Fruit fly (Drosophila melanogaster): ENCODE data around the gene CG18731.
A peak's percentile ranks its signal among the peaks of the same experiment; 100 is the strongest.

Gene CG18731

dm6 chr3R:29745056-29745455, 20.2 kb downstream of the CG18731 start, which contains the start of the genes Wdr24 and IntS11 (continued):
- TF ChIP-seq CG2712 (tag; optimal IDR thresholded peaks at IDR 0.05) (peak; percentile 81), Hsf (GFP tag; optimal IDR thresholded peaks at IDR 0.05) (peak; percentile 87), seq (GFP tag; IDR thresholded peaks at IDR 0.05) (peak; percentile 69), fru (optimal IDR thresholded peaks at IDR 0.05) (no peak), CG12219 (GFP tag; optimal IDR thresholded peaks at IDR 0.05) (no peak), ttk (GFP tag; IDR thresholded peaks at IDR 0.05) (peak; percentile 94), CG4328 (GFP tag; optimal IDR thresholded peaks at IDR 0.05) (peak; percentile 47), E2f1 (GFP tag; IDR thresholded peaks at IDR 0.05) (peak; percentile 90), CG42726 (GFP tag; IDR thresholded peaks at IDR 0.05; ENCODE audit: partially characterized antibody) (no peak), CG14860 (GFP tag; IDR thresholded peaks at IDR 0.05; ENCODE audit: partially characterized antibody) (no peak), dpn (GFP tag; optimal IDR thresholded peaks at IDR 0.05) (peak; percentile 65 to 82), HmgD (GFP tag; optimal IDR thresholded peaks at IDR 0.05) (peak; percentile 32), Dll (GFP tag; IDR thresholded peaks at IDR 0.05; ENCODE audit: partially characterized antibody) (0 out of 4 replicates have a peak, but pooled peaks have one; percentile 42), CG16813 (GFP tag; IDR thresholded peaks at IDR 0.05; ENCODE audit: partially characterized antibody) (0 out of 3 replicates have a peak, but pooled peaks have one; percentile 26), Doc2 (GFP tag; IDR thresholded peaks at IDR 0.05) (peak; percentile 64), CG10543 (GFP tag; optimal IDR thresholded peaks at IDR 0.05) (no peak), Kr (GFP tag; optimal IDR thresholded peaks at IDR 0.05) (no peak), Dad (GFP tag; optimal IDR thresholded peaks at IDR 0.05) (peak; percentile 49), z (GFP tag; IDR thresholded peaks at IDR 0.05) (no peak), zfh2 (GFP tag; optimal IDR thresholded peaks at IDR 0.05) (peak; percentile 94), Ets97D (GFP tag; optimal IDR thresholded peaks at IDR 0.05) (peak; percentile 67), ERR (GFP tag; optimal IDR thresholded peaks at IDR 0.05) (peak; percentile 15), HLHmδ (GFP tag; optimal IDR thresholded peaks at IDR 0.05) (no peak), unpg (GFP tag; optimal IDR thresholded peaks at IDR 0.05) (peak; percentile 84), fd3F (GFP tag; optimal IDR thresholded peaks at IDR 0.05) (peak; percentile 88), Hey (tag; optimal IDR thresholded peaks at IDR 0.05) (no peak), gsb (GFP tag; IDR thresholded peaks at IDR 0.05) (peak; percentile 86), Aef1 (GFP tag; IDR thresholded peaks at IDR 0.05) (peak; percentile 96), Optix (GFP tag; IDR thresholded peaks at IDR 0.05) (peak; percentile 82; the same call in 2 of the 3 replicates), gcm (GFP tag; optimal IDR thresholded peaks at IDR 0.05) (no peak), CG12769 (tag; optimal IDR thresholded peaks at IDR 0.05) (no peak), sens (GFP tag) (peak; percentile 93), CG4424 (GFP tag; optimal IDR thresholded peaks at IDR 0.05) (peak; percentile 42), en (GFP tag; optimal IDR thresholded peaks at IDR 0.05) (no peak), stwl (tag; optimal IDR thresholded peaks at IDR 0.05) (peak; percentile 65), CG12236 (GFP tag; optimal IDR thresholded peaks at IDR 0.05) (no peak), BEAF-32 (GFP tag; optimal IDR thresholded peaks at IDR 0.05) (peak; percentile 54), usp (GFP tag; optimal IDR thresholded peaks at IDR 0.05) (no peak), maf-S (GFP tag; optimal IDR thresholded peaks at IDR 0.05) (peak; percentile 47), Ravus (GFP tag; IDR thresholded peaks at IDR 0.05) (peak; percentile 68), kay (GFP tag; optimal IDR thresholded peaks at IDR 0.05) (peak; percentile 54), CG12744 (GFP tag; optimal IDR thresholded peaks at IDR 0.05) (peak; percentile 63), NK7.1 (GFP tag; optimal IDR thresholded peaks at IDR 0.05) (no peak), dysf (GFP tag; IDR thresholded peaks at IDR 0.05) (peak; percentile 96), CG9932 (GFP tag; IDR thresholded peaks at IDR 0.05) (peak; percentile 97), dmrt99B (tag; optimal IDR thresholded peaks at IDR 0.05) (no peak), TFAM (GFP tag; optimal IDR thresholded peaks at IDR 0.05) (no peak), CG1233 (GFP tag; optimal IDR thresholded peaks at IDR 0.05) (peak; percentile 83), CG11247 (GFP tag; IDR thresholded peaks at IDR 0.05) (peak; percentile 92), cato (GFP tag; optimal IDR thresholded peaks at IDR 0.05; ENCODE audit: borderline replicate concordance) (peak; percentile 38), sug (tag; optimal IDR thresholded peaks at IDR 0.05) (peak; percentile 89), chm (GFP tag; IDR thresholded peaks at IDR 0.05) (peak; percentile 69)

Measured in whole organism, embryonic.